Worm (Caenorhabditis elegans): ENCODE measurements around the gene col-160.
A peak's percentile ranks its signal among the peaks of the same experiment; 100 is the strongest.

Gene col-160

ce11 chrV:13176117-13176753 is 25.8 kb downstream of the col-160 start, which contains the start of gene him-17 (continued):
- TF ChIP-seq nhr-179 (tag; optimal IDR thresholded peaks at IDR 0.05): no peak
- TF ChIP-seq Y67H2A.10 (GFP tag; conservative IDR thresholded peaks at IDR 0.05): no peak
- peak; percentile 54; the same call in 1 of the 2 replicates for TF ChIP-seq B0336.3 (GFP tag; IDR thresholded peaks at IDR 0.05)
- no peak for TF ChIP-seq K11D2.4 (GFP tag; IDR thresholded peaks at IDR 0.05)
- no peak for TF ChIP-seq tlf-1 (GFP tag; optimal IDR thresholded peaks at IDR 0.05)
- no peak for TF ChIP-seq T07F8.4 (tag; optimal IDR thresholded peaks at IDR 0.05)
- no peak for TF ChIP-seq attf-3 (GFP tag; conservative IDR thresholded peaks at IDR 0.05)
- no peak for TF ChIP-seq C17E4.6 (GFP tag; IDR thresholded peaks at IDR 0.05)
- no peak for TF ChIP-seq mes-4 (tag; optimal IDR thresholded peaks at IDR 0.05)
- no peak for TF ChIP-seq hsf-1 (GFP tag; IDR thresholded peaks at IDR 0.05)
- no peak for TF ChIP-seq snpc-4 (GFP tag; optimal IDR thresholded peaks at IDR 0.05)
- TF ChIP-seq snpc-4 (tag; optimal IDR thresholded peaks at IDR 0.05): peak in 2 of 4 experiments; percentile 2 to 22
- TF ChIP-seq rcor-1 (GFP tag; IDR thresholded peaks at IDR 0.05): no peak
- no peak for TF ChIP-seq aptf-2 (GFP tag; conservative IDR thresholded peaks at IDR 0.05)
- TF ChIP-seq mel-28 (tag; optimal IDR thresholded peaks at IDR 0.05; ENCODE audit: borderline replicate concordance): no peak
- TF ChIP-seq ceh-100 (GFP tag; IDR thresholded peaks at IDR 0.05): peak; percentile 41; the same call in 1 of the 2 replicates
- TF ChIP-seq repo-1 (tag; optimal IDR thresholded peaks at IDR 0.05): peak; percentile 13
- no peak for TF ChIP-seq lin-40 (tag; optimal IDR thresholded peaks at IDR 0.05)
- no peak for TF ChIP-seq F52B5.7 (tag; optimal IDR thresholded peaks at IDR 0.05)
- no peak for TF ChIP-seq sdz-38 (tag; optimal IDR thresholded peaks at IDR 0.05)
- no peak for TF ChIP-seq aptf-3 (GFP tag; IDR thresholded peaks at IDR 0.05)
- no peak for TF ChIP-seq tbp1 (GFP tag; optimal IDR thresholded peaks at IDR 0.05)
- no peak for TF ChIP-seq athp-1 (tag; optimal IDR thresholded peaks at IDR 0.05)
- TF ChIP-seq hlh-26 (GFP tag; conservative IDR thresholded peaks at IDR 0.05): no peak

- TF ChIP-seq nhr-80 (tag; optimal IDR thresholded peaks at IDR 0.05): peak; percentile 22
- no peak for TF ChIP-seq ztf-26 (tag; optimal IDR thresholded peaks at IDR 0.05)
These were observed 28.3 kb downstream of the col-160 start for ce11 chrV:13173718-13174117.

- no peak for TF ChIP-seq zfh-2 (GFP tag; conservative IDR thresholded peaks at IDR 0.05)
- TF ChIP-seq lsl-1 (GFP tag; optimal IDR thresholded peaks at IDR 0.05): no peak
- no peak for TF ChIP-seq die-1 (tag; optimal IDR thresholded peaks at IDR 0.05)
- TF ChIP-seq nfya-1 (tag; optimal IDR thresholded peaks at IDR 0.05; ENCODE audit: borderline replicate concordance, insufficient read depth): no peak
- no peak for TF ChIP-seq ekl-4 (GFP tag; IDR thresholded peaks at IDR 0.05)
- no peak for TF ChIP-seq nhr-90 (tag; optimal IDR thresholded peaks at IDR 0.05)
- TF ChIP-seq B0035.1 (tag; optimal IDR thresholded peaks at IDR 0.05): no peak
- TF ChIP-seq bed-1 (GFP tag; IDR thresholded peaks at IDR 0.05): no peak
- TF ChIP-seq nfyb-1 (GFP tag; IDR thresholded peaks at IDR 0.05): no peak
- TF ChIP-seq ztf-25 (GFP tag; IDR thresholded peaks at IDR 0.05): no peak
- no peak for TF ChIP-seq hmg-20 (GFP tag; IDR thresholded peaks at IDR 0.05)
These were observed 31.5 kb downstream of the col-160 start for ce11 chrV:13170497-13170896.
